Fruit fly (Drosophila melanogaster) whole organism, prepupa: ENCODE measurements around the gene Tgt.
A peak's percentile ranks its signal among the peaks of the same experiment; 100 is the strongest.

Experiments
- CG10631 ChIP-seq: fragments of 200-800 bp; sonication (Bioruptor generic); optimal IDR thresholded peaks from 2 replicates; lab custom pipeline; 2016; ENCODE audit warnings: missing biosample characterization, missing genetic modification characterization
- CG10669 ChIP-seq: fragments of 200-800 bp; sonication (Bioruptor generic); optimal IDR thresholded peaks from 3 replicates; lab custom pipeline; 2018; ENCODE audit warnings: missing biosample characterization, mild to moderate bottlenecking, missing genetic modification characterization, moderate library complexity
- CG11762 ChIP-seq: fragments of 200-800 bp; sonication (Bioruptor generic); optimal IDR thresholded peaks from 3 replicates; lab custom pipeline; 2016; ENCODE audit warnings: missing biosample characterization, missing genetic modification characterization; ENCODE audit not compliant: insufficient read depth
- CG15336 ChIP-seq: fragments of 200-800 bp; sonication (Bioruptor generic); IDR thresholded peaks from 2 replicates; pipeline ENCODE4 v1.3.6; 2022; ENCODE audit warnings: missing biosample characterization, missing genetic modification characterization
- CG1621 ChIP-seq: fragments of 200-800 bp; sonication (Bioruptor generic); optimal IDR thresholded peaks from 3 replicates; lab custom pipeline; 2018; ENCODE audit warnings: missing biosample characterization, mild to moderate bottlenecking, missing genetic modification characterization
- CG3032 ChIP-seq: fragments of 200-800 bp; optimal IDR thresholded peaks from 2 replicates; lab custom pipeline; 2019; ENCODE audit warnings: missing biosample characterization, mild to moderate bottlenecking, missing genetic modification characterization, moderate library complexity
- CG31627 ChIP-seq: fragments of 200-800 bp; sonication (Bioruptor generic); optimal IDR thresholded peaks from 3 replicates; lab custom pipeline; 2016; ENCODE audit warnings: missing biosample characterization, missing genetic modification characterization
- CG34406 ChIP-seq: fragments of 200-800 bp; sonication (Bioruptor generic); optimal IDR thresholded peaks from 3 replicates; lab custom pipeline; 2016; ENCODE audit warnings: missing biosample characterization, missing genetic modification characterization
- CG3919 ChIP-seq: fragments of 200-800 bp; sonication (Bioruptor generic); optimal IDR thresholded peaks from 3 replicates; lab custom pipeline; 2016; ENCODE audit warnings: missing biosample characterization, missing genetic modification characterization
- CG4318 ChIP-seq: fragments of 200-800 bp; sonication (Bioruptor generic); optimal IDR thresholded peaks from 3 replicates; lab custom pipeline; 2017; ENCODE audit warnings: missing biosample characterization, mild to moderate bottlenecking, missing genetic modification characterization
- CG6163 ChIP-seq: fragments of 200-800 bp; sonication (Bioruptor generic); IDR thresholded peaks from 3 replicates; pipeline ENCODE4 v1.3.6; 2022; ENCODE audit warnings: missing biosample characterization, missing genetic modification characterization
- CG6276 ChIP-seq: fragments of 200-800 bp; sonication (Bioruptor generic); optimal IDR thresholded peaks from 2 replicates; lab custom pipeline; 2017; ENCODE audit warnings: missing biosample characterization, mild to moderate bottlenecking, missing genetic modification characterization
- CG6808 ChIP-seq: fragments of 200-800 bp; sonication (Bioruptor generic); optimal IDR thresholded peaks from 3 replicates; lab custom pipeline; 2017; ENCODE audit warnings: missing biosample characterization, missing genetic modification characterization, mild to moderate bottlenecking, moderate library complexity, missing genetic modification reagents
- CG6854 ChIP-seq: fragments of 200-800 bp; sonication (Bioruptor generic); optimal IDR thresholded peaks from 2 replicates; lab custom pipeline; 2017; ENCODE audit warnings: missing biosample characterization, mild to moderate bottlenecking, missing genetic modification characterization
- CG7368 ChIP-seq: fragments of 200-800 bp; sonication (Bioruptor generic); optimal IDR thresholded peaks from 3 replicates; lab custom pipeline; 2016; ENCODE audit warnings: missing biosample characterization, missing genetic modification characterization
- CG8632 ChIP-seq: fragments of 200-800 bp; sonication (Bioruptor generic); optimal IDR thresholded peaks from 3 replicates; lab custom pipeline; 2016; ENCODE audit warnings: missing biosample characterization, missing genetic modification characterization
- CG9139 ChIP-seq: fragments of 200-800 bp; sonication (Bioruptor generic); optimal IDR thresholded peaks from 3 replicates; lab custom pipeline; 2017; ENCODE audit warnings: missing biosample characterization, mild to moderate bottlenecking, missing genetic modification characterization
- Eip75B ChIP-seq: fragments of 200-800 bp; sonication (Bioruptor generic); optimal IDR thresholded peaks from 3 replicates; lab custom pipeline; 2016; ENCODE audit warnings: missing biosample characterization, missing genetic modification characterization
- Eip78C ChIP-seq: fragments of 200-800 bp; sonication (Bioruptor generic); peaks from one replicate; lab custom pipeline; 2016; ENCODE audit warnings: missing biosample characterization, missing genetic modification characterization
- Eip93F ChIP-seq: fragments of 200-800 bp; sonication (Bioruptor generic); optimal IDR thresholded peaks from 2 replicates; lab custom pipeline; 2016; ENCODE audit warnings: missing biosample characterization, mild to moderate bottlenecking, missing genetic modification characterization
- Gug ChIP-seq: fragments of 200-800 bp; sonication (Bioruptor generic); IDR thresholded peaks from 2 replicates; pipeline ENCODE4 v1.3.6; 2022; ENCODE audit warnings: missing biosample characterization, missing genetic modification characterization
- Hr38 ChIP-seq: sonication (Bioruptor generic); optimal IDR thresholded peaks from 2 replicates; lab custom pipeline; 2016; ENCODE audit warnings: missing biosample characterization, missing genetic modification characterization
- Hr39 ChIP-seq: fragments of 200-800 bp; sonication (Bioruptor generic); optimal IDR thresholded peaks from 2 replicates; lab custom pipeline; 2016; ENCODE audit warnings: missing biosample characterization, missing genetic modification characterization
- Lpt ChIP-seq: fragments of 200-800 bp; sonication (Bioruptor generic); optimal IDR thresholded peaks from 3 replicates; lab custom pipeline; 2016; ENCODE audit warnings: missing biosample characterization, missing genetic modification characterization
- Met ChIP-seq: fragments of 200-800 bp; sonication (Bioruptor generic); optimal IDR thresholded peaks from 3 replicates; lab custom pipeline; 2016; ENCODE audit warnings: missing biosample characterization, missing genetic modification characterization
- OdsH ChIP-seq: fragments of 200-800 bp; sonication (Bioruptor generic); optimal IDR thresholded peaks from 3 replicates; lab custom pipeline; 2016; ENCODE audit warnings: missing biosample characterization, missing genetic modification characterization
- Smox ChIP-seq: fragments of 200-800 bp; sonication (Bioruptor generic); optimal IDR thresholded peaks from 3 replicates; lab custom pipeline; 2016; ENCODE audit warnings: missing biosample characterization, missing genetic modification characterization
- achi ChIP-seq: fragments of 200-800 bp; sonication (Bioruptor generic); optimal IDR thresholded peaks from 3 replicates; lab custom pipeline; 2016; ENCODE audit warnings: missing biosample characterization, missing genetic modification characterization
- acj6 ChIP-seq: fragments of 200-800 bp; sonication (Bioruptor generic); optimal IDR thresholded peaks from 3 replicates; lab custom pipeline; 2016; ENCODE audit warnings: missing biosample characterization, missing genetic modification characterization
- dac ChIP-seq: fragments of 200-800 bp; sonication (Bioruptor generic); optimal IDR thresholded peaks from 2 replicates; lab custom pipeline; 2017; ENCODE audit warnings: missing biosample characterization, mild to moderate bottlenecking, missing genetic modification characterization
- dsx ChIP-seq: fragments of 200-800 bp; optimal IDR thresholded peaks from 3 replicates; lab custom pipeline; 2019; ENCODE audit warnings: missing biosample characterization, mild to moderate bottlenecking, missing genetic modification characterization, moderate library complexity; ENCODE audit not compliant: poor library complexity, severe bottlenecking
- eg ChIP-seq: fragments of 200-800 bp; sonication (Bioruptor generic); IDR thresholded peaks from 3 replicates; pipeline ENCODE4 v1.3.6; 2022; ENCODE audit warnings: missing biosample characterization, missing genetic modification characterization
- esn ChIP-seq: fragments of 200-800 bp; sonication (Bioruptor generic); optimal IDR thresholded peaks from 2 replicates; lab custom pipeline; 2016; ENCODE audit warnings: missing biosample characterization, mild to moderate bottlenecking, missing genetic modification characterization, moderate library complexity
- fd59A ChIP-seq: fragments of 200-800 bp; sonication (Bioruptor generic); optimal IDR thresholded peaks from 2 replicates; lab custom pipeline; 2017; ENCODE audit warnings: missing biosample characterization, mild to moderate bottlenecking, missing genetic modification characterization, missing genetic modification reagents
- fd85E ChIP-seq: fragments of 200-800 bp; sonication (Bioruptor generic); optimal IDR thresholded peaks from 3 replicates; lab custom pipeline; 2016; ENCODE audit warnings: missing biosample characterization, missing genetic modification characterization
- lz ChIP-seq: fragments of 200-800 bp; sonication (Bioruptor generic); optimal IDR thresholded peaks from 3 replicates; lab custom pipeline; 2016; ENCODE audit warnings: missing biosample characterization, missing genetic modification characterization
- net ChIP-seq: fragments of 200-800 bp; sonication (Bioruptor generic); optimal IDR thresholded peaks from 3 replicates; lab custom pipeline; 2016; ENCODE audit warnings: missing biosample characterization, missing genetic modification characterization
- salr ChIP-seq, 2 experiments: fragments of 200-800 bp; sonication (Bioruptor generic); optimal IDR thresholded peaks; 3 replicates each; lab custom pipeline; 2016 to 2018; ENCODE audit warnings: missing biosample characterization in 2 of 2, missing genetic modification characterization in 2 of 2, mild to moderate bottlenecking in 1 of 2
- spab ChIP-seq: fragments of 200-800 bp; sonication (Bioruptor generic); optimal IDR thresholded peaks from 2 replicates; lab custom pipeline; 2017; ENCODE audit warnings: missing biosample characterization, mild to moderate bottlenecking, missing genetic modification characterization, missing genetic modification reagents
- ss ChIP-seq, 2 experiments: fragments of 200-800 bp; sonication (Bioruptor generic); optimal IDR thresholded peaks; 2 replicates in 1 of 2; 3 replicates in 1 of 2; lab custom pipeline; 2017 to 2018; ENCODE audit warnings: mild to moderate bottlenecking in 2 of 2, missing biosample characterization in 2 of 2, missing genetic modification characterization in 2 of 2, moderate library complexity in 1 of 2
- svp ChIP-seq: fragments of 200-800 bp; sonication (Bioruptor generic); peaks from one replicate; lab custom pipeline; 2016; ENCODE audit warnings: missing biosample characterization, missing genetic modification characterization
- topi ChIP-seq: fragments of 200-800 bp; sonication (Bioruptor generic); optimal IDR thresholded peaks from 3 replicates; lab custom pipeline; 2016; ENCODE audit warnings: missing biosample characterization, missing genetic modification characterization
- vri ChIP-seq: fragments of 200-800 bp; sonication (Bioruptor generic); optimal IDR thresholded peaks from 3 replicates; lab custom pipeline; 2016; ENCODE audit warnings: missing biosample characterization, mild to moderate bottlenecking, missing genetic modification characterization

The Tgt gene

dm6 chr2L:1144371-1145360 is 39.2 kb upstream of the Tgt start (continued):
- TF ChIP-seq CG3919 (GFP tag; lab: Kevin White, UChicago) (peak; percentile 78), esn (GFP tag; lab: Kevin White, UChicago) (peak; percentile 94), spab (GFP tag; lab: Kevin White, UChicago) (peak; percentile 45), Hr38 (no peak), salr (GFP tag; optimal IDR thresholded peaks at IDR 0.05; lab: Kevin White, UChicago) (peak in 1 of 2 experiments; percentile 2), dsx (GFP tag; lab: Kevin White, UChicago) (peak; percentile 70), eg (GFP tag; lab: Robert Waterston, UW) (peak; percentile 57; the same call in 2 of the 3 replicates), CG34406 (peak; percentile 74), OdsH (peak; percentile 82), CG8632 (GFP tag; lab: Kevin White, UChicago) (peak; percentile 69), fd85E (GFP tag; lab: Kevin White, UChicago) (no peak), CG10631 (peak; percentile 62), CG4318 (GFP tag; lab: Kevin White, UChicago) (no peak), CG31627 (peak; percentile 93), CG6854 (GFP tag; lab: Kevin White, UChicago) (peak; percentile 53), ss (GFP tag; optimal IDR thresholded peaks at IDR 0.05; lab: Kevin White, UChicago) (no peak), CG15336 (GFP tag; lab: Robert Waterston, UW) (peak; percentile 61), CG1621 (tag; lab: Kevin White, UChicago) (peak; percentile 52), topi (peak; percentile 91), achi (GFP tag; lab: Kevin White, UChicago) (peak; percentile 74), lz (GFP tag; lab: Kevin White, UChicago) (peak; percentile 91), Eip78C (GFP tag; lab: Kevin White, UChicago) (peak; percentile 93), CG6808 (GFP tag; lab: Kevin White, UChicago) (no peak), Hr39 (GFP tag; lab: Kevin White, UChicago) (peak; percentile 94), CG10669 (GFP tag; lab: Kevin White, UChicago) (peak; percentile 65), CG6163 (GFP tag; lab: Robert Waterston, UW) (peak; percentile 73)

- TF ChIP-seq CG1621 (tag; lab: Kevin White, UChicago) (peak; percentile 95), CG6276 (GFP tag; lab: Kevin White, UChicago) (no peak)
Measured at dm6 chr2L:1147656-1148055, 36.2 kb upstream of the Tgt start.

- TF ChIP-seq CG6163 (GFP tag; lab: Robert Waterston, UW) (peak; percentile 78), CG31627 (peak; percentile 48), lz (GFP tag; lab: Kevin White, UChicago) (peak; percentile 42), fd59A (GFP tag; lab: Kevin White, UChicago) (no peak), acj6 (GFP tag; lab: Kevin White, UChicago) (no peak), CG11762 (no peak), CG6808 (GFP tag; lab: Kevin White, UChicago) (no peak), CG34406 (no peak), CG9139 (no peak), CG15336 (GFP tag; lab: Robert Waterston, UW) (no peak; the same call in 1 of the 2 replicates), spab (GFP tag; lab: Kevin White, UChicago) (no peak), net (GFP tag; lab: Kevin White, UChicago) (no peak), Eip75B (no peak), Lpt (GFP tag; lab: Kevin White, UChicago) (no peak), Met (GFP tag; lab: Kevin White, UChicago) (no peak), Gug (no peak), vri (no peak), CG8632 (GFP tag; lab: Kevin White, UChicago) (no peak), dac (GFP tag; lab: Kevin White, UChicago) (no peak), CG6276 (GFP tag; lab: Kevin White, UChicago) (no peak), esn (GFP tag; lab: Kevin White, UChicago) (peak; percentile 70), OdsH (no peak), CG10631 (no peak), CG1621 (tag; lab: Kevin White, UChicago) (no peak), eg (GFP tag; lab: Robert Waterston, UW) (peak; percentile 58; the same call in 2 of the 3 replicates), svp (GFP tag; lab: Kevin White, UChicago) (no peak), CG7368 (GFP tag; lab: Kevin White, UChicago) (no peak), Smox (GFP tag; lab: Kevin White, UChicago) (no peak), achi (GFP tag; lab: Kevin White, UChicago) (no peak), topi (no peak), CG3032 (peak; percentile 31), Eip93F (no peak)
Measured at dm6 chr2L:1150554-1150953, 33.3 kb upstream of the Tgt start, which contains the start of the genes Tfb4 and Vps29. Tfb4 (minus strand) TSS chr2L:1150677. Vps29 (plus strand) TSS chr2L:1150766.
